Fruit fly (Drosophila melanogaster): ENCODE data around the gene CG14238.
A peak's percentile ranks its signal among the peaks of the same experiment; 100 is the strongest.

The CG14238 gene

dm6 chr3R:26436540-26436939 is 21.5 kb upstream of the CG14238 start (continued):
- TF ChIP-seq CG17829 (tag; optimal IDR thresholded peaks at IDR 0.05) (no peak), ftz-f1 (GFP tag; optimal IDR thresholded peaks at IDR 0.05) (no peak), CG1647 (GFP tag; optimal IDR thresholded peaks at IDR 0.05) (no peak), CG8359 (GFP tag; optimal IDR thresholded peaks at IDR 0.05; ENCODE audit: borderline replicate concordance) (no peak), jing (GFP tag; optimal IDR thresholded peaks at IDR 0.05) (peak; percentile 24), CrebB (tag; optimal IDR thresholded peaks at IDR 0.05) (no peak), CG14667 (GFP tag; IDR thresholded peaks at IDR 0.05) (peak; percentile 37), Jarid2 (GFP tag; optimal IDR thresholded peaks at IDR 0.05) (no peak), unpg (GFP tag; optimal IDR thresholded peaks at IDR 0.05) (peak; percentile 69), D19A (tag; optimal IDR thresholded peaks at IDR 0.05) (peak; percentile 24), CG3838 (GFP tag; optimal IDR thresholded peaks at IDR 0.05) (no peak), B-H1 (GFP tag; IDR thresholded peaks at IDR 0.05) (no peak), pan (optimal IDR thresholded peaks at IDR 0.05) (no peak), pan (GFP tag; optimal IDR thresholded peaks at IDR 0.05 in 1 of 2, IDR thresholded peaks at IDR 0.05 in 1 of 2) (peak in 1 of 2 experiments; percentile 65), hbn (GFP tag; IDR thresholded peaks at IDR 0.05; ENCODE audit: partially characterized antibody) (no peak), zen (tag; optimal IDR thresholded peaks at IDR 0.05) (no peak), CG7357 (GFP tag; IDR thresholded peaks at IDR 0.05) (peak; percentile 44; the same call in 1 of the 3 replicates), B-H2 (GFP tag; optimal IDR thresholded peaks at IDR 0.05) (no peak), CG18764 (GFP tag; optimal IDR thresholded peaks at IDR 0.05) (no peak), CG17328 (GFP tag; IDR thresholded peaks at IDR 0.05) (peak; percentile 35; the same call in 1 of the 2 replicates), sd (tag; optimal IDR thresholded peaks at IDR 0.05) (no peak), rib (GFP tag; IDR thresholded peaks at IDR 0.05) (no peak), lbe (GFP tag; optimal IDR thresholded peaks at IDR 0.05) (no peak), Nf-YA (GFP tag; IDR thresholded peaks at IDR 0.05) (no peak), insv (GFP tag; optimal IDR thresholded peaks at IDR 0.05) (no peak), croc (GFP tag; conservative IDR thresholded peaks at IDR 0.05) (no peak; the same call in 2 of the 3 replicates), gcm (GFP tag; optimal IDR thresholded peaks at IDR 0.05) (no peak), lilli (GFP tag; optimal IDR thresholded peaks at IDR 0.05) (peak; percentile 27), CG30403 (GFP tag; optimal IDR thresholded peaks at IDR 0.05) (peak; percentile 61), Neu2 (GFP tag; optimal IDR thresholded peaks at IDR 0.05; ENCODE audit: borderline replicate concordance) (no peak), z (GFP tag; IDR thresholded peaks at IDR 0.05) (no peak), Aef1 (GFP tag; IDR thresholded peaks at IDR 0.05) (peak; percentile 12; the same call in 1 of the 3 replicates), gfzf (GFP tag; optimal IDR thresholded peaks at IDR 0.05) (no peak), knrl (GFP tag; IDR thresholded peaks at IDR 0.05; ENCODE audit: partially characterized antibody) (no peak), crp (GFP tag; optimal IDR thresholded peaks at IDR 0.05) (no peak), CG7963 (GFP tag; IDR thresholded peaks at IDR 0.05; ENCODE audit: partially characterized antibody) (no peak), slou (GFP tag; optimal IDR thresholded peaks at IDR 0.05) (no peak), CG10274 (GFP tag; optimal IDR thresholded peaks at IDR 0.05) (no peak), pros (GFP tag; optimal IDR thresholded peaks at IDR 0.05) (no peak), zfh2 (GFP tag; optimal IDR thresholded peaks at IDR 0.05) (no peak), tgo (GFP tag; IDR thresholded peaks at IDR 0.05) (peak; percentile 54), CG32532 (GFP tag; IDR thresholded peaks at IDR 0.05) (0 out of 2 replicates have a peak, but pooled peaks have one; percentile 17), CG14441 (GFP tag; IDR thresholded peaks at IDR 0.05) (peak; percentile 30; the same call in 1 of the 2 replicates), CG18476 (GFP tag; optimal IDR thresholded peaks at IDR 0.05) (no peak), NK7.1 (GFP tag; optimal IDR thresholded peaks at IDR 0.05) (no peak), CG11085 (GFP tag; IDR thresholded peaks at IDR 0.05) (no peak), CG33213 (GFP tag; optimal IDR thresholded peaks at IDR 0.05) (no peak), CTCF (GFP tag; optimal IDR thresholded peaks at IDR 0.05) (no peak), ase (GFP tag; IDR thresholded peaks at IDR 0.05) (peak; percentile 47; the same call in 2 of the 3 replicates), HmgD (GFP tag; optimal IDR thresholded peaks at IDR 0.05) (no peak), CG17385 (GFP tag; optimal IDR thresholded peaks at IDR 0.05) (peak; percentile 19), CG15514 (GFP tag; optimal IDR thresholded peaks at IDR 0.05) (no peak)

Data from whole organism, embryonic.